Worm (Caenorhabditis elegans) whole organism, young adult: ENCODE results near the gene hsp-12.3.

Experiments used
- B0019.2 ChIP-seq: fragments of 200-800 bp; sonication (Bioruptor generic); conservative IDR thresholded peaks from 2 replicates; pipeline ENCODE4 v1.3.6; 2022; ENCODE audit warnings: missing genetic modification reagents, missing genetic modification characterization, missing compliant biosample characterization
- B0261.1 ChIP-seq: sonication (generic microtip); optimal IDR thresholded peaks from 2 replicates; lab custom pipeline; 2016; ENCODE audit warnings: mild to moderate bottlenecking, missing genetic modification characterization, moderate library complexity, missing compliant biosample characterization
- C17E4.6 ChIP-seq: fragments of 200-800 bp; sonication (Bioruptor generic); IDR thresholded peaks from 2 replicates; pipeline ENCODE4 v1.3.6; 2022; ENCODE audit warnings: missing genetic modification reagents, missing genetic modification characterization, missing compliant biosample characterization
- D2030.7 ChIP-seq: fragments of 200-800 bp; sonication (Bioruptor generic); IDR thresholded peaks from 2 replicates; pipeline ENCODE4 v1.3.6; 2022; ENCODE audit warnings: missing genetic modification reagents, missing genetic modification characterization, missing compliant biosample characterization
- F23B12.7 ChIP-seq: sonication (generic microtip); optimal IDR thresholded peaks from 2 replicates; lab custom pipeline; 2017; ENCODE audit warnings: missing genetic modification characterization, mild to moderate bottlenecking, missing compliant biosample characterization, antibody characterized with exemption, moderate library complexity; ENCODE audit not compliant: insufficient read depth
- F37B4.10 ChIP-seq: fragments of 200-800 bp; sonication (Bioruptor generic); IDR thresholded peaks from 2 replicates; pipeline ENCODE4 v1.3.6; 2022; ENCODE audit warnings: missing genetic modification characterization, missing compliant biosample characterization
- F39B2.1 ChIP-seq: fragments of 200-800 bp; sonication (Bioruptor generic); IDR thresholded peaks from 2 replicates; pipeline ENCODE4 v1.3.6; 2022; ENCODE audit warnings: missing genetic modification reagents, missing genetic modification characterization, missing compliant biosample characterization
- F49E8.2 ChIP-seq: sonication (generic microtip); optimal IDR thresholded peaks from 3 replicates; lab custom pipeline; 2017; ENCODE audit warnings: missing genetic modification characterization, mild to moderate bottlenecking, missing compliant biosample characterization, antibody characterized with exemption, moderate library complexity; ENCODE audit not compliant: insufficient read depth
- F55B11.4 ChIP-seq: sonication (generic microtip); optimal IDR thresholded peaks from 2 replicates; lab custom pipeline; 2016; ENCODE audit warnings: missing compliant biosample characterization, missing genetic modification characterization, borderline replicate concordance; ENCODE audit not compliant: insufficient read depth
- F57A8.1 ChIP-seq: fragments of 200-800 bp; sonication (Bioruptor generic); optimal IDR thresholded peaks from 2 replicates; lab custom pipeline; 2018; ENCODE audit warnings: mild to moderate bottlenecking, missing genetic modification characterization, moderate library complexity, missing compliant biosample characterization
- F57C9.4 ChIP-seq: sonication (generic microtip); optimal IDR thresholded peaks from 2 replicates; lab custom pipeline; 2017; ENCODE audit warnings: mild to moderate bottlenecking, missing genetic modification characterization, missing compliant biosample characterization
- K12H6.12 ChIP-seq: fragments of 200-800 bp; sonication (Bioruptor generic); optimal IDR thresholded peaks from 2 replicates; lab custom pipeline; 2018; ENCODE audit warnings: mild to moderate bottlenecking, missing genetic modification characterization, missing compliant biosample characterization
- T26A5.8 ChIP-seq: sonication (generic microtip); optimal IDR thresholded peaks from 2 replicates; lab custom pipeline; 2016; ENCODE audit warnings: missing genetic modification characterization, missing compliant biosample characterization
- Y53G8AR.9 ChIP-seq: fragments of 200-800 bp; sonication (Bioruptor generic); conservative IDR thresholded peaks from 2 replicates; pipeline ENCODE4 v1.3.6; 2022; ENCODE audit warnings: missing genetic modification reagents, missing genetic modification characterization, missing compliant biosample characterization
- Y56A3A.18 ChIP-seq: fragments of 200-800 bp; sonication (Bioruptor generic); IDR thresholded peaks from 2 replicates; pipeline ENCODE4 v1.3.6; 2022; ENCODE audit warnings: missing genetic modification reagents, missing genetic modification characterization, missing compliant biosample characterization
- ZK185.1 ChIP-seq: sonication (generic microtip); optimal IDR thresholded peaks from 2 replicates; lab custom pipeline; 2016; ENCODE audit warnings: mild to moderate bottlenecking, missing genetic modification characterization, missing compliant biosample characterization; ENCODE audit not compliant: poor library complexity, severe bottlenecking
- akir-1 ChIP-seq: fragments of 200-800 bp; sonication (Bioruptor generic); optimal IDR thresholded peaks from 2 replicates; lab custom pipeline; 2018; ENCODE audit warnings: mild to moderate bottlenecking, missing genetic modification characterization, moderate library complexity, missing compliant biosample characterization
- ccch-3 ChIP-seq: fragments of 200-800 bp; sonication (Bioruptor generic); optimal IDR thresholded peaks from 2 replicates; lab custom pipeline; 2018; ENCODE audit warnings: mild to moderate bottlenecking, missing genetic modification characterization, missing compliant biosample characterization
- ceh-40 ChIP-seq: fragments of 200-800 bp; sonication (Bioruptor generic); IDR thresholded peaks from 2 replicates; pipeline ENCODE4 v1.3.6; 2022; ENCODE audit warnings: missing genetic modification characterization, missing compliant biosample characterization
- ceh-79 ChIP-seq: sonication (generic microtip); optimal IDR thresholded peaks from 2 replicates; lab custom pipeline; 2017; ENCODE audit warnings: mild to moderate bottlenecking, missing genetic modification characterization, missing compliant biosample characterization
- chd-7 ChIP-seq: sonication (generic microtip); optimal IDR thresholded peaks from 2 replicates; lab custom pipeline; 2016; ENCODE audit warnings: mild to moderate bottlenecking, missing genetic modification characterization, moderate library complexity, missing compliant biosample characterization
- die-1 ChIP-seq: sonication (generic microtip); optimal IDR thresholded peaks from 2 replicates; lab custom pipeline; 2016; ENCODE audit warnings: missing genotype, mild to moderate bottlenecking, missing genetic modification characterization, missing compliant biosample characterization
- dpff-1 ChIP-seq: sonication (generic microtip); optimal IDR thresholded peaks from 2 replicates; lab custom pipeline; 2017; ENCODE audit warnings: mild to moderate bottlenecking, missing genetic modification characterization, missing compliant biosample characterization
- dpl-1 ChIP-seq: fragments of 150-350 bp; optimal IDR thresholded peaks from 2 replicates; lab custom pipeline; 2014; ENCODE audit warnings: missing biosample characterization, missing genetic modification reagents, missing genetic modification characterization
- efl-1 ChIP-seq: fragments of 150-350 bp; optimal IDR thresholded peaks from 2 replicates; lab custom pipeline; 2014; ENCODE audit warnings: missing biosample characterization, missing genetic modification reagents, missing genetic modification characterization
- egl-44 ChIP-seq: fragments of 200-800 bp; sonication (Bioruptor generic); IDR thresholded peaks from 2 replicates; pipeline ENCODE4 v1.3.6; 2022; ENCODE audit warnings: missing genetic modification reagents, missing genetic modification characterization, missing compliant biosample characterization
- ekl-4 ChIP-seq: fragments of 200-800 bp; sonication (Bioruptor generic); IDR thresholded peaks from 2 replicates; pipeline ENCODE4 v1.3.6; 2022; ENCODE audit warnings: missing genetic modification reagents, missing genetic modification characterization, missing compliant biosample characterization
- hmg-20 ChIP-seq: fragments of 200-800 bp; sonication (Bioruptor generic); IDR thresholded peaks from 2 replicates; pipeline ENCODE4 v1.3.6; 2022; ENCODE audit warnings: missing genetic modification reagents, missing genetic modification characterization, missing compliant biosample characterization
- lag-1 ChIP-seq: fragments of 200-800 bp; sonication (Bioruptor generic); IDR thresholded peaks from 2 replicates; pipeline ENCODE4 v1.3.6; 2022; ENCODE audit warnings: missing genetic modification reagents, missing genetic modification characterization, missing compliant biosample characterization
- let-526 ChIP-seq: fragments of 200-800 bp; sonication (Bioruptor generic); IDR thresholded peaks from 2 replicates; pipeline ENCODE4 v1.3.6; 2022; ENCODE audit warnings: missing genetic modification reagents, missing genetic modification characterization, missing compliant biosample characterization
- madf-10 ChIP-seq: sonication (generic microtip); optimal IDR thresholded peaks from 2 replicates; lab custom pipeline; 2016; ENCODE audit warnings: mild to moderate bottlenecking, missing genetic modification characterization, missing compliant biosample characterization
- mel-28 ChIP-seq: sonication (generic microtip); optimal IDR thresholded peaks from 2 replicates; lab custom pipeline; 2016; ENCODE audit warnings: borderline replicate concordance, mild to moderate bottlenecking, missing genetic modification characterization, missing compliant biosample characterization
- mes-4 ChIP-seq: sonication (generic microtip); optimal IDR thresholded peaks from 2 replicates; lab custom pipeline; 2016; ENCODE audit warnings: missing genotype, missing genetic modification characterization, missing compliant biosample characterization
- nfyb-1 ChIP-seq: fragments of 200-800 bp; sonication (Bioruptor generic); IDR thresholded peaks from 2 replicates; pipeline ENCODE4 v1.3.6; 2022; ENCODE audit warnings: missing genetic modification reagents, missing genetic modification characterization, missing compliant biosample characterization
- nhr-120 ChIP-seq: fragments of 200-800 bp; sonication (Bioruptor generic); IDR thresholded peaks from 2 replicates; pipeline ENCODE4 v1.3.6; 2022; ENCODE audit warnings: missing genetic modification characterization, missing compliant biosample characterization
- nhr-179 ChIP-seq: sonication (generic microtip); optimal IDR thresholded peaks from 2 replicates; lab custom pipeline; 2016; ENCODE audit warnings: mild to moderate bottlenecking, missing genetic modification characterization, missing compliant biosample characterization
- rec-8 ChIP-seq, 2 experiments: sonication (generic microtip); optimal IDR thresholded peaks; 2 replicates each; lab custom pipeline; 2016; ENCODE audit warnings: mild to moderate bottlenecking in 2 of 2, missing genetic modification characterization in 2 of 2, missing genetic modification reagents in 2 of 2, missing genotype in 2 of 2, missing biosample characterization in 1 of 2, missing compliant biosample characterization in 1 of 2, moderate library complexity in 1 of 2
- repo-1 ChIP-seq: sonication (generic microtip); optimal IDR thresholded peaks from 2 replicates; lab custom pipeline; 2017; ENCODE audit warnings: mild to moderate bottlenecking, missing genetic modification characterization, missing compliant biosample characterization
- snpc-1.3 ChIP-seq: sonication (generic microtip); optimal IDR thresholded peaks from 2 replicates; lab custom pipeline; 2017; ENCODE audit warnings: missing genetic modification characterization, mild to moderate bottlenecking, missing compliant biosample characterization, antibody characterized with exemption, moderate library complexity, missing genotype, missing genetic modification reagents; ENCODE audit not compliant: insufficient read depth
- snpc-3.4 ChIP-seq: sonication (generic microtip); optimal IDR thresholded peaks from 2 replicates; lab custom pipeline; 2017; ENCODE audit warnings: missing genetic modification characterization, mild to moderate bottlenecking, missing compliant biosample characterization, antibody characterized with exemption, moderate library complexity, missing genotype, missing genetic modification reagents
- tbp1 ChIP-seq: fragments of 200-800 bp; sonication (Bioruptor generic); optimal IDR thresholded peaks from 2 replicates; lab custom pipeline; 2018; ENCODE audit warnings: mild to moderate bottlenecking, missing genetic modification characterization, missing compliant biosample characterization
- unc-62 ChIP-seq: fragments of 150-350 bp; optimal IDR thresholded peaks from 2 replicates; lab custom pipeline; 2014; ENCODE audit warnings: missing biosample characterization, missing genetic modification reagents, missing genetic modification characterization
- zfh-2 ChIP-seq: fragments of 200-800 bp; sonication (Bioruptor generic); conservative IDR thresholded peaks from 2 replicates; pipeline ENCODE4 v1.3.6; 2022; ENCODE audit warnings: missing genetic modification reagents, missing genetic modification characterization, missing compliant biosample characterization
- zim-3 ChIP-seq: sonication (generic microtip); optimal IDR thresholded peaks from 2 replicates; lab custom pipeline; 2017; ENCODE audit warnings: mild to moderate bottlenecking, missing genetic modification characterization, moderate library complexity, missing compliant biosample characterization
- ztf-22 ChIP-seq: fragments of 200-800 bp; sonication (Bioruptor generic); optimal IDR thresholded peaks from 2 replicates; lab custom pipeline; 2018; ENCODE audit warnings: mild to moderate bottlenecking, missing genetic modification characterization, moderate library complexity, missing compliant biosample characterization
- ztf-25 ChIP-seq: fragments of 200-800 bp; sonication (Bioruptor generic); IDR thresholded peaks from 2 replicates; pipeline ENCODE4 v1.3.6; 2022; ENCODE audit warnings: missing genetic modification reagents, missing genetic modification characterization, missing compliant biosample characterization

The hsp-12.3 gene

DNA sequence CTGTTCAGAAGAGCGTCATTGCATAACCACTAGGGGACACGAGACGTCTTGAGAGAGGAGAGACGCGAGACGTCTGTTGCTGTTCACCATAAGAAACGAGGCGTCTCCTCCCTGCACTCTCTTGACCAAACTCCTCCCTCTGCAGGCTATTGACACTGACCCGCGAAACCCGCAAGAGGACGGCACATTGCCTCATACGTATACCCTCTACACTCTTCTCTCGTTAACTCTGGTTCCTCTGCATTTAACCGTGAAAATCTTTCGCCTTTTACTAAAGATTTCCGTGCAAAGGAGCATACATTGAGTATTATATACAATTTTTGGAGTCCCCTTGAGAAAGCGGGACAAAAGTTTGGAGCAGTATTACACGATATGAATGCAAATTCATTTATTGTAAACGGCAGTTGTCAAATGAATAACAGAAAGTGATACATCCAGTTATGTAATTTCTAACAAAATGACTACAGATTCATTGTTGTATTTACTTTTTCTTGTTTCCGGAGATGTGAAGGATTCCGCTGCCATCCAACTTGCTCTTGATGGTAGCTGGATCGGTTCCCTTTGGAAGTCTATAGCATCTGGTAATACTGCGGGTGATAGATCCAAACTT is 785 bp downstream of the hsp-12.3 start (continued):
- TF ChIP-seq die-1 (tag; lab: Kevin White, UChicago): peak; percentile 73
- TF ChIP-seq Y53G8AR.9 (GFP tag; lab: Robert Waterston, UW): peak; percentile 79
- TF ChIP-seq ztf-25 (GFP tag; lab: Robert Waterston, UW): 0 out of 2 replicates have a peak, but pooled peaks have one; percentile 10
- TF ChIP-seq F37B4.10 (GFP tag; lab: Robert Waterston, UW): no peak
- TF ChIP-seq nfyb-1 (GFP tag; lab: Robert Waterston, UW): peak; percentile 94
- peak; percentile 56; the same call in 1 of the 2 replicates for TF ChIP-seq B0019.2 (GFP tag; lab: Robert Waterston, UW)
- TF ChIP-seq ceh-40: 0 out of 2 replicates have a peak, but pooled peaks have one; percentile 6
- 0 out of 2 replicates have a peak, but pooled peaks have one; percentile 63 for TF ChIP-seq Y56A3A.18 (GFP tag; lab: Robert Waterston, UW)
- no peak for TF ChIP-seq nhr-120 (GFP tag; lab: Robert Waterston, UW)
- TF ChIP-seq efl-1 (GFP tag; lab: Kevin White, UChicago): peak; percentile 47
- peak; percentile 74 for TF ChIP-seq hmg-20
- TF ChIP-seq F49E8.2 (tag; lab: Kevin White, UChicago): peak; percentile 90
- peak; percentile 3 for TF ChIP-seq dpl-1 (GFP tag; lab: Kevin White, UChicago)
- no peak for TF ChIP-seq mes-4 (tag; lab: Kevin White, UChicago)
- TF ChIP-seq ccch-3: no peak
- peak; percentile 22 for TF ChIP-seq dpff-1 (tag; lab: Kevin White, UChicago)
- TF ChIP-seq madf-10 (tag; lab: Kevin White, UChicago): peak; percentile 84
- no peak for TF ChIP-seq ztf-22 (GFP tag; lab: Kevin White, UChicago)
- peak; percentile 95 for TF ChIP-seq F23B12.7 (tag; lab: Kevin White, UChicago)
- TF ChIP-seq F57A8.1 (GFP tag; lab: Kevin White, UChicago): peak; percentile 13
- peak; percentile 83 for TF ChIP-seq K12H6.12
- TF ChIP-seq ZK185.1 (tag; lab: Kevin White, UChicago): peak; percentile 81
- peak; percentile 95 for TF ChIP-seq snpc-3.4 (tag; lab: Kevin White, UChicago)
- TF ChIP-seq T26A5.8: no peak
- peak; percentile 91 for TF ChIP-seq ekl-4 (GFP tag; lab: Robert Waterston, UW)
- peak; percentile 39 for TF ChIP-seq B0261.1 (tag; lab: Kevin White, UChicago)
- no peak for TF ChIP-seq zfh-2 (GFP tag; lab: Robert Waterston, UW)
- TF ChIP-seq let-526 (GFP tag; lab: Robert Waterston, UW): peak; percentile 77
- peak; percentile 78 for TF ChIP-seq mel-28 (tag; lab: Kevin White, UChicago)
- no peak for TF ChIP-seq akir-1 (GFP tag; lab: Kevin White, UChicago)
- TF ChIP-seq D2030.7 (GFP tag; lab: Robert Waterston, UW): peak; percentile 96
- peak; percentile 4 for TF ChIP-seq unc-62 (GFP tag; lab: Kevin White, UChicago)
- TF ChIP-seq zim-3: no peak
- no peak for TF ChIP-seq ceh-79 (tag; lab: Kevin White, UChicago)
- peak; percentile 81 for TF ChIP-seq tbp1 (GFP tag; lab: Kevin White, UChicago)
- peak; percentile 88 for TF ChIP-seq repo-1 (tag; lab: Kevin White, UChicago)
- TF ChIP-seq, all 124 proteins: peak for 93

DNA sequence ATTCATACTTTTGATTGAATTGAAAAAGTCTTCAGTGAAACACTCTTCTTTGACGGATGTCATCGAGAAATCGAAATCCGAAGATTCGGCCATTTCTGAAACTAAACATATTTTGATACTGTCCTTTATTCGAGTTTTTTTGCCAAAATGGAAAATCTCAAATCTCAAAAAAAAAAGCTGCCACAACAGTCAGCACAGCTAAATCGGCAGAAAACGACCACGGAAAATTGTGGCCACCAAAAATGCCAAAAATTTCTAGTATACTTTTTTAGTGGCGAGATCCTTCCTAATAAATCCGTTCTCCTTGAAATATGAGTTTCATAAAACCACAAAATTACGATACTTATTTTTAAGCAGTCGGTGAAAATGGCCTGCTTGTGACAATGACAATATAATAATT is 1.4 kb downstream of the hsp-12.3 start, which contains the start of gene F38E11.9:
Gene F38E11.9 (minus strand): TSS at position 101 of the 400 bp plus-strand sequence.
- no peak for TF ChIP-seq F55B11.4
- TF ChIP-seq K12H6.12: no peak
- no peak for TF ChIP-seq lag-1 (GFP tag; lab: Robert Waterston, UW)
- no peak for TF ChIP-seq ztf-25 (GFP tag; lab: Robert Waterston, UW)
- TF ChIP-seq zfh-2 (GFP tag; lab: Robert Waterston, UW): no peak
- TF ChIP-seq rec-8 (tag; optimal IDR thresholded peaks at IDR 0.05; lab: Kevin White, UChicago): no peak
- TF ChIP-seq nhr-179 (tag; lab: Kevin White, UChicago): no peak
- TF ChIP-seq Y56A3A.18 (GFP tag; lab: Robert Waterston, UW): no peak
- TF ChIP-seq egl-44 (GFP tag; lab: Robert Waterston, UW): no peak
- no peak for TF ChIP-seq F57C9.4 (tag; lab: Kevin White, UChicago)
- TF ChIP-seq zim-3: no peak
- no peak for TF ChIP-seq snpc-1.3 (tag; lab: Kevin White, UChicago)
- no peak for TF ChIP-seq chd-7 (tag; lab: Kevin White, UChicago)
- no peak for TF ChIP-seq dpff-1 (tag; lab: Kevin White, UChicago)
- TF ChIP-seq C17E4.6 (GFP tag; lab: Robert Waterston, UW): no peak
- TF ChIP-seq F23B12.7 (tag; lab: Kevin White, UChicago): no peak
- TF ChIP-seq F39B2.1 (GFP tag; lab: Robert Waterston, UW): no peak
- TF ChIP-seq dpl-1 (GFP tag; lab: Kevin White, UChicago): no peak
